Worm (Caenorhabditis elegans) whole organism, young adult: Measurements from ENCODE around the gene clc-13.

Experiments
- B0019.2 ChIP-seq: fragments of 200-800 bp; sonication (Bioruptor generic); conservative IDR thresholded peaks from 2 replicates; pipeline ENCODE4 v1.3.6; 2022; ENCODE audit warnings: missing genetic modification reagents, missing genetic modification characterization, missing compliant biosample characterization
- lsl-1 ChIP-seq: fragments of 200-800 bp; sonication (Bioruptor generic); optimal IDR thresholded peaks from 2 replicates; lab custom pipeline; 2018; ENCODE audit warnings: mild to moderate bottlenecking, missing genetic modification characterization, moderate library complexity, missing compliant biosample characterization
- lsy-27 ChIP-seq: sonication (generic microtip); optimal IDR thresholded peaks from 2 replicates; lab custom pipeline; 2017; ENCODE audit warnings: missing genetic modification characterization, mild to moderate bottlenecking, missing compliant biosample characterization, antibody characterized with exemption, missing genotype, borderline replicate concordance; ENCODE audit not compliant: insufficient read depth
- nfya-1 ChIP-seq: sonication (generic microtip); optimal IDR thresholded peaks from 2 replicates; lab custom pipeline; 2017; ENCODE audit warnings: antibody characterized with exemption, missing compliant biosample characterization, missing genetic modification characterization, borderline replicate concordance; ENCODE audit not compliant: insufficient read depth
- rcor-1 ChIP-seq: fragments of 200-800 bp; sonication (Bioruptor generic); IDR thresholded peaks from 2 replicates; pipeline ENCODE4 v1.3.6; 2022; ENCODE audit warnings: missing genetic modification reagents, missing genetic modification characterization, missing compliant biosample characterization
- tbp1 ChIP-seq: fragments of 200-800 bp; sonication (Bioruptor generic); optimal IDR thresholded peaks from 2 replicates; lab custom pipeline; 2018; ENCODE audit warnings: mild to moderate bottlenecking, missing genetic modification characterization, missing compliant biosample characterization

- TF ChIP-seq lsy-27 (tag; lab: Kevin White, UChicago) (no peak), B0019.2 (GFP tag; lab: Robert Waterston, UW) (no peak), tbp1 (no peak), lsl-1 (GFP tag; lab: Kevin White, UChicago) (no peak), rcor-1 (no peak), nfya-1 (tag; lab: Kevin White, UChicago) (no peak)
These were observed 5.5 kb downstream of the clc-13 start, which contains the start of gene F49H6.17 for ce11 chrV:17019690-17020089.
